Worm (Caenorhabditis elegans): Measurements from ENCODE around the gene vab-3.

DNA sequence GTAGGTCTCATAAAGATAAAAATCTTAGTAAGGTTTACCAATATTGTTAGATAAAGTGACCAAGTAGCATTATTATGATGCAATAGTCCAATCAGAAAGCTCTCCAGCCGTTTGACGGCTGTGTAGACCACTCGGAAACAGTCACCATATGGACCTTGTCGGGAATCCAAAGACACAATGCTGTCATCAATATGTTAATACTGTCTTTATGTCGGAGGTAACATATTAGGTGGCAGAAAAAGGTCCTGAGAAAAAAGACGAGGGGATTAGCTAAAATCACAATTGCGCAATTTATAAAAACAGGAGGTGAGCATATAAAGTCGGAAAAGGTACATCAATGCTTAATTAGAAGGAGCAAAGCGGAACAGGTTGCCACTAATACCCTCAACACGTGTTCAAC, 8.3 kb downstream of the vab-3 start:
- TF ChIP-seq elt-3 (tag; optimal IDR thresholded peaks at IDR 0.05) = no peak
- TF ChIP-seq nhr-28 (tag; optimal IDR thresholded peaks at IDR 0.05) = no peak
- TF ChIP-seq nhr-77 (tag; optimal IDR thresholded peaks at IDR 0.05) = no peak
- TF ChIP-seq lin-39 (tag; optimal IDR thresholded peaks at IDR 0.05) = no peak
- TF ChIP-seq zag-1 (tag; optimal IDR thresholded peaks at IDR 0.05) = no peak
- no peak for TF ChIP-seq snpc-4 (tag; optimal IDR thresholded peaks at IDR 0.05)
- TF ChIP-seq nhr-237 (tag; optimal IDR thresholded peaks at IDR 0.05) = no peak
- TF ChIP-seq unc-62 (GFP tag; optimal IDR thresholded peaks at IDR 0.05) = no peak
